Fruit fly (Drosophila melanogaster) S2 (cell line): Measurements from ENCODE around the gene CG33268.
"Not testable (repeated sequence)": the region's sequence is repeated elsewhere in the genome, so short reads cannot be mapped to it uniquely, and the experiment has no call there.

ENCODE experiments used
- CG8478 ChIP-seq: fragments of >200 bp; optimal IDR thresholded peaks from 2 replicates; lab custom pipeline; 2018
- CTCF ChIP-seq, 2 experiments: fragments of >200 bp; optimal IDR thresholded peaks; 2 replicates each; lab custom pipeline; 2018

The CG33268 gene

DNA sequence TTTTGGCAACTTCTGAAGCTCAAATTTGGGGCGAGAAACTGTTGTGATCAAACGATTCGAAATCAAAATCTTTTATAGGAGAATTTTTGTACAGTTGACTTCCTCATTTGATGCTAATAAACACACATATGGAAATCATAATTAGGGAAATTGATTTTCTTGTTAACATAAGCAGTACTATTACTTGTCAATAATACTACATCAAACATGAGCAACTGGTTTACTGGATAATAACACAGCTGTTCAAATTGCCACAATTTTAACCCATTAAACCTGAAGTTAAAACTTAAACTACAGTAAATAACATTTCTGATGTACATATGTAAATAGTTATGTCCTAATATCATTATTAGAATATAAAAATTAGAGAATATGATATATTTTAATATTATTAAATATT lies 11.1 kb downstream of the CG33268 start, which contains the start of gene CG43390:
Gene CG43390, minus strand, starts transcription at position 32 of the 400 bp plus-strand sequence.
- no peak for TF ChIP-seq CG8478 (lab: Kevin White, UChicago)
- TF ChIP-seq CTCF (optimal IDR thresholded peaks at IDR 0.05; lab: Kevin White, UChicago), result no peak

DNA sequence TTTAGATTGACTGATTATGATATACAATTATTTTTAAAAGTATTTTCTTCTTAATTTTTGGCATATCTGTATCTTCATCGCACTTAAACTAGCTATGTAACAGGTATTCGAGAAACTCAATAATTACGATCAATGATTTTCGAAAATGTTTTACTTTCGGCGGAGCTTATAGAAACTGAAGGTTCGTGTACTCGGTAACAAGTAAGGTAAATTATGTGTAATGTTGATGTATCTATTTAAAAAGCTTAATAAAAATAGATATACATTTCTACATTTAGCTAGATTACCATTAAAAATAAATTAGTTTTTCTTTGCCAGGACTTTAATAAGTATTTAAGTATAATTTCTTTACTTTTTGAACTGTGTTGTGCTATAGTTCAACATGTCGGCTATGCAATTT lies 12.2 kb downstream of the CG33268 start:
- TF ChIP-seq CG8478 (lab: Kevin White, UChicago) (no peak), CTCF (optimal IDR thresholded peaks at IDR 0.05; lab: Kevin White, UChicago) (no peak)

DNA sequence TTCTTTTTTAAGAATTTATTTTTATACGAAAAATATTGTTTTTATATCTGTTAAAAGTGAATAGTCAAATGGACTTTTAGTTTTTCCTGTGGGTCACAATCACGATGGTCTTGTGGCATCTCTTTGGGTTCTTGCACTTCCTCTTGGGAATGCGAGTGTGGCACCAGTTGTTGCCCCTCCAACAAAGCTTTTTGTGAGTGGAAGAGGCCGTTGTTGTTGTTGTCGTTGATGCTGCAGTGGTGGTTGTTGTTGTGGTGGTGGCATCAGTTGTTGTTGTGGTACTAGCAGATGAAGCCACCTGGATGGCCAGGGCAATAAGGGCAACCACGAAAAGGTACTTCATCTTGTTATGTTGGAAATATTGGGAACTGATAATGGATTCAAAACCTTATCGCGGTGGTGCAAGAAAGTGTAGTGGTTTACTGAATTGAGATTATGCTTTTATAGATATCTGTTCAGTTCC lies 12.8 kb downstream of the CG33268 start, which contains the start of gene CG33270:
Gene CG33270, minus strand, starts transcription at position 413 of the 463 bp plus-strand sequence.
- no peak for TF ChIP-seq CG8478 (lab: Kevin White, UChicago)
- TF ChIP-seq CTCF (optimal IDR thresholded peaks at IDR 0.05; lab: Kevin White, UChicago), result no peak

DNA sequence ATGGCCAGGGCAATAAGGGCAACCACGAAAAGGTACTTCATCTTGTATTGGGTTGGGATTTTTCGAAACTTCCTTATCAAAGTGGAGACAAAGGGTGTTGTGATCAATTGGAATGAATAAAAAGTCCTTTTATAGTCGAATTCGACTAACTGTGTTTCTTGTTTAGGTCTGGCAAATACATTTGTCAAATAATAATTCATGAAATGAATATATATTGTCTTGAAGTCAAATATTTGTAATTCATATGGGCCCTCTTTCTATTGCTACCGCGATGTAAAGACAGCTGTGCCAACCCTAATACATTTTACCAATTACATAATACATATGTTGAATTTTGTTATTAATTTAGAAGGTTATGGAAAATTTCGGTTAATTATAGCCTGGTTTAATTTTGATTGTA lies 13.6 kb downstream of the CG33268 start, which contains the start of gene CG33271:
Gene CG33271, minus strand, starts transcription at position 101 of the 400 bp plus-strand sequence.
- TF ChIP-seq CG8478 (lab: Kevin White, UChicago) (no peak), CTCF (optimal IDR thresholded peaks at IDR 0.05; lab: Kevin White, UChicago) (no peak)

DNA sequence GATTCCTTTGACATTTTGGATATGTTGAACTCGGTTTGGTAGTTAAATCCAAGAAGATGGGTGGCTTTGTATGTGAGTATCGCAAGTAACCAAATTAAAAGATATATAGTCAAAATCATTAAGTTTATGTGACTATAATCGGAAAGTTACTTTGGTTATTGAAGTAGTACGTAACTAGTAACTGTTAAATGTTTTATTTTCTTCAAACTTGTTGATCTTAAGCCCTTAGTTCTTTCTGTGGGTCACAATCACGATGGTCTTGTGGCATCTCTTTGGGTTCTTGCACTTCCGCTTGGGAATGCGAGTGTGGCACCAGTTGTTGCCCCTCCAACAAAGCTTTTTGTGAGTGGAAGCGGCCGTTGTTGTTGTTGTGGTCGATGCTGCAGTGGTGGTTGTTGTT lies 14.1 kb downstream of the CG33268 start, which contains the start of gene CG33489:
Gene CG33489, minus strand, starts transcription at position 101 of the 400 bp plus-strand sequence.
- TF ChIP-seq CG8478 (lab: Kevin White, UChicago); CTCF (optimal IDR thresholded peaks at IDR 0.05; lab: Kevin White, UChicago): not testable (repeated sequence)

DNA sequence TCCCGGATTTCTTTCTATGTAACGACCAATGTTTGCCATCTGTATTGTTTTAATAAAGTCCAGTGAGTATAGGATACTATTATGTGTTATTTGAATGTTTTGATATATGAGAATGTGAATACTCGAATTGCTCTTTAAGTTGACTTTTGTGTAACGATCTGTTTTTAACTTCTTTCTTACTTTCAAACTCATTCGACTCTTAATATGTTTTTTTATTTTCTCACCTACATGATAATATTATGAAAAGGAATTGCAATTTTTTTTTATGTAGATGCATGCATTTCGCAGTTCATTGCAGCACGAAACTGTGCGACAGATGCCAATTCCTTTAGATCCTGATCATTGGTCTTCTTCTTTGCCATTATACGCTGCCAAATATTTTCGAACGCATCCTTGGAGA lies 16.5 kb downstream of the CG33268 start, which contains the start of gene CG33490:
Gene CG33490, minus strand, starts transcription at position 101 of the 400 bp plus-strand sequence.
- TF ChIP-seq CG8478 (lab: Kevin White, UChicago), result no peak
- TF ChIP-seq CTCF (optimal IDR thresholded peaks at IDR 0.05; lab: Kevin White, UChicago), result no peak

DNA sequence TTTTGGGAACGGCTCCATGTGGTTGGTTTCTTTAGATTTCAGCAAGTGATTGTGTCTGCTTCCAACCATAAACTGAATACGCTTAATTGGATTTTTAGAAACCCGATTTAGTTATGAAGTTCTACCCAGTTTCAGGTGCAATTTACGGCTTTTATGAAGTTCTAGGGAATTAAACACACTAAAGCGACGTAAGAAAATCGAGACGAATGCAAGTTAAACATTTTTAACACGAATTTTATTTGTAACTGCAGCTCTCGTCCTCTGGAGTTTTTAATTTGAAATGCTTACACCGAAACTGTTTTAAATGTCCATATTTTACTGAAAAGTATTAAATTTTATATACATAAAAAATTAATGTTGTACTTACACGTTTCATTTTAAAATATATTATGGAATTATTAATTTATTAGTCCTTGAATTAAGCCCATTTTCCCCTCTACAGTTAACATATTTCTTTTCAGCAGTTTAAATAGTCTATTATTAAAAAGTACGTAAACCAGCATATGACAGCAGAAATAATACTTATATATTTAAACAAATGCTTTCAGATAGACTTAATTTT lies 27.0 kb downstream of the CG33268 start, which contains the start of the genes CG46412 and CG33267:
Gene CG46412, minus strand, starts transcription at position 101 of the 562 bp plus-strand sequence.
Gene CG33267, plus strand, starts transcription at position 512 of the 562 bp plus-strand sequence.
- no peak for TF ChIP-seq CG8478 (lab: Kevin White, UChicago)
- no peak for TF ChIP-seq CTCF (optimal IDR thresholded peaks at IDR 0.05; lab: Kevin White, UChicago)

DNA sequence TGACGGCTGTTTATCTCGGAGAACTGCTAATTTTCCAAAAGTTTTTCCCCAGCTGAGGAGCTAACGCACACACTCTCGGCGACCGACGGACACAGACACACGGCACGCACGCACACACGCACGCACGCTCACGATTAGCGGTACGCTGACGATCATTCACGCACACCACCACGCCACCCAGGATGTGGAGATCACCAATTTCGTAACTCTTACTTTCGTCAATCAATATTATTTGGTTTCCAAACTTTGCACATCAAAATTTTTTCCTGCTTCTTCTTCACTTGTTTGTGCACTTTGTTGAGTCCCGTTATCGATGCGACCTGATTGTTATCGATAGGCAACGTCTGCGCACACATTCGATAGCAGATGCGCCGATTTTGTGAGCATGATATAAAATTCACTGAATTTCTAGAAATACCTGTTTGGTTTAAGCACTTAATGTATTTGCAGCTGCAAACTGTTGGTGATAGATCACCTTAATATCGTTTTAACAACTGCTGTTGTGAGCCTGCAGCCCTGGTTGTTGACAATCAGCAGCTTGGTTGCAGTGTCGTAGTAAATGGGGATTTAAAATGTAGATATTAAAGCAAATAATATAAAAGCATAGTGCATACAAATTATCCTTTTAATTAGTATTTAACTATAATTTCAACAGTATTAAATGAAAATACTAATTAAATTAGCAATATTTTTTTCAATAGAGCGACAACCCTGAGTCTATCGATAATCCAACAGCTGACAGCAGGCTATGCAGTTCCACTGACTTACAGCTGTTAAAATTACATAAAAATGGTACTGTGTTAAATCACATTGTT lies 28.9 kb downstream of the CG33268 start, which contains the start of the genes CG7394 and Mob2:
Gene CG7394, plus strand, starts transcription at position 51 of the 815 bp plus-strand sequence.
Gene Mob2, minus strand, starts transcription at position 288 of the 815 bp plus-strand sequence.
- TF ChIP-seq CG8478 (lab: Kevin White, UChicago) (no peak), CTCF (optimal IDR thresholded peaks at IDR 0.05; lab: Kevin White, UChicago) (peak in 1 of 2 experiments; percentile 36)

DNA sequence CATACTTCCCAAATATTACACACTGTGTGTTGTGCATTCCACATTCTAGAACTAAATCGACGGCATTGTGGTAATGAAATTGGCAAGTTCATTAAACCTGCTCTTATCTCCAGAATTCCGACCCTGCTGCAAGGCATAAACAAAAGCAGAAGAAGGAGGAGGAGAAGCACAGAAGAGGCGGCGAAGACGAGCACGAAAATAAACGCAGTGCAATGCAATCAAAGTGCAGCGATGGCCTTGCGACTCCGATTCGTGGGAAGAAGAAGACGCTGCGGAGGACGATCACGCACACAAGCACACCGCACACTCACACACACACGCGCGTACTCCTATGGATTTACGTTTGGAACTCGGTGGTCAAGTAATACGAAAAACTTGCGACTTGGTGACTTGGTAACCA lies 30.1 kb downstream of the CG33268 start:
- no peak for TF ChIP-seq CG8478 (lab: Kevin White, UChicago)
- TF ChIP-seq CTCF (optimal IDR thresholded peaks at IDR 0.05; lab: Kevin White, UChicago), result no peak

DNA sequence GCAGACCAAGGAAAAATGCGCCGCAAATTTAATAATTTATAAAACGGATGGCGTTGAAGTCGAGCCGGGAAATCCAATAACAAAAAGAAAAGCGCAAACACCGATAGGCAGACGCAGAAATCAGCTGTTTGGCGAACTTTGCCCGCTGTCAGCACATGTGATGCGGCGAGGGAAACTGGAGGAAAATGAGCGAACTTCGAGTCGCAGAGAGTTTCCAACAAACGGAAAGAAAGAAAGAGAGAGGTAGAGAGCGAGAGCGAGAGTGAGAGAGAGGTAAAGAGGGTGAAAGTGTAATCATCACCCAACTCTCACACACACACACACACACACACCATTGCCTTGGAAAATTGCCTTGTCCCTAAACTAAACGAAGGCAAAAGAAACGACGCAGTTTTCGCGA lies 33.8 kb downstream of the CG33268 start:
- no peak for TF ChIP-seq CTCF (optimal IDR thresholded peaks at IDR 0.05; lab: Kevin White, UChicago)

DNA sequence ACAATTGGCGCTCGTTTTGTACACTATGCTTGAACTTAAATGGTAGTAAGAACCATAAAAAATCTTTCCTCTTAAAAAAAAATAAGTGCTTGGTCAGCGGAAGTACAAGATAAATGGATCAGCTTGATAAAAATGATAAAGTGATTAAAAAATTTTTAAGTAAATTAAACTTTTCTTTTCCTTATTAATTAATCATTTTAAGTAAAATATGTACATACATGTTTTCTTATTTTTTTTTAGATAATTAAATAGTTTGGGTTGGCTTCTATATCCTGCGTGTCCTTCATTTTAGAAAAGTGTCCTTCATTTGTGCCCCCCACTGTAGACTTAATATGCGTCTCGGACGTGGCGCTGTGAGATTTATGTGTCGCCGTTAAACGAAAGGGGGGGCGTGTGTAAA lies 34.4 kb downstream of the CG33268 start:
- TF ChIP-seq CG8478 (lab: Kevin White, UChicago) (no peak), CTCF (optimal IDR thresholded peaks at IDR 0.05; lab: Kevin White, UChicago) (no peak)

DNA sequence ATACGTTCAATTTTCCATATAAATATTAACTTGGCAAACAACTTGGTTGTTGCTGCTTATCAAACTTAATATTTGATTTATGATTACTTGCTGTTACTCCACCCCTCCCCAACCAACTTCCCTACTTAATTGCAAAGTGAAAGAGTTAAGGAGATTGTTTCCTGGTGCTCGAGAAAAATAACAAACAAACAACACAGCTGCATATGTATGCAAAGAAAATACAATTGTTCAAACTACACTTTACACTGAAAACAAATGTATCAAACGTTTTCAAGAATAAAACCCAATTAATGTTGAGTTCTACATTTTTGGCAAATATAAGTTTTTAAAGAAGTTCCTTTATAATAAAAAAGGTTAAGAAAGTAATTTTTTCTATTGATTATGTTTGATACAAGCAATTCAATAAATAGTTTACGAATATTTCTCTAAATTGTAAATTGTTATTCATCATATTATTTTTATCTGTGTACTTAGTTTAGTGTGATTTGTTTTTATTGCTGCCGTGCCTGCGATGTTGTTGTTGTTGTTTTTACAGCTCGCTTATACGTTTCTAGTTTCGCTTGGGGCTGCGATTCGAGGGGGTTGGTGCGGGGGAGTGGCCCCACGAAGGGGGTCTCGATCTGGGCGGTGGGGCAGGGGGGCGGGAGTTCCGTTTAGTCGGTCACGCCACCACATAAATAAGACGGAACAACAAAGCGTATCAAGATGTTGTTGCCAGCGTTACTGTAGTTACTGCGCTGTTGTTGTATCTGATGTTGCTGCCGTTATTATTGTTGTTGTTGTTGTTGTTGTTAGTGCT lies 35.2 kb downstream of the CG33268 start:
- TF ChIP-seq CTCF (optimal IDR thresholded peaks at IDR 0.05; lab: Kevin White, UChicago), result no peak
- no peak for TF ChIP-seq CG8478 (lab: Kevin White, UChicago)

DNA sequence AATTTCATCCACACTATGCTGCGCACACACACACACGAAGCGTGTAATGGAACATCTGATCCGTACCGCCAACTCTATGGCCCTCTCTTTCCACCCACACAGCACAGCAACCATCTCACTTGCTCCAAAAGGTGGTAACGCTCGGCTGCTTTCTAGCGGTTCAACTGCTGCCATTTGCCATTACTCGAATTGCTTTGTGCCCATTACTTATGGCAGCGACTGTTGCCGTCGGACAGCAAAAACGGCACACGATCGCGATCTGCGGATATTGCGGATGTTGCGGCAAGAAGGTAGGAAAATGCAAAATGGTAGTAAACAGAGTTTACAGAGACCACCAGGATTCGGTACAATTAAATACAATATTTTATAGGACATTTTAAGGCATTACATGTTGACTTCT lies 36.2 kb downstream of the CG33268 start:
- TF ChIP-seq CTCF (optimal IDR thresholded peaks at IDR 0.05; lab: Kevin White, UChicago), result peak in 1 of 2 experiments; percentile 15
- TF ChIP-seq CG8478 (lab: Kevin White, UChicago), result no peak

DNA sequence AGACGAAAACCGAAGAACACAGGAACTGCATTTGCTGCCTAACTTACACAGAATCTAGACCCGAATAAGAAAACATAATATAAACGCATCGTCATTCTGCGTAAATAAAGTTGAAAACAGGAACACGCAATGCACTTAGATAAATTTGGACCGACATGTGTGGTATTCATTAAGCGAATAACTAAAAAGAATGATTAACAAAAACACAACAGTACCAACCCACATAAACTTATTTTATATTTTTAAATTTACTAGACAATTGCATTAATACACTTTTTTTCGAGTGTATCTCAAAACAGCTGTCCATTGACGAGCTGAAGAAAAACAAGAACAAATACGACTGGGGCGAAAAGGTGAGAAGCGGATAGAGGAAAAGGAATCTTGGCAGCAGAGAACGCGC lies 36.7 kb downstream of the CG33268 start:
- TF ChIP-seq CG8478 (lab: Kevin White, UChicago) (no peak), CTCF (optimal IDR thresholded peaks at IDR 0.05; lab: Kevin White, UChicago) (no peak)
